Fruit fly (Drosophila melanogaster) S2 (cell line): ENCODE results near the gene CG14301.

Experiments
- CG8478 ChIP-seq: fragments of >200 bp; optimal IDR thresholded peaks from 2 replicates; lab custom pipeline; 2018
- CTCF ChIP-seq, 2 experiments: fragments of >200 bp; optimal IDR thresholded peaks; 2 replicates each; lab custom pipeline; 2018

DNA sequence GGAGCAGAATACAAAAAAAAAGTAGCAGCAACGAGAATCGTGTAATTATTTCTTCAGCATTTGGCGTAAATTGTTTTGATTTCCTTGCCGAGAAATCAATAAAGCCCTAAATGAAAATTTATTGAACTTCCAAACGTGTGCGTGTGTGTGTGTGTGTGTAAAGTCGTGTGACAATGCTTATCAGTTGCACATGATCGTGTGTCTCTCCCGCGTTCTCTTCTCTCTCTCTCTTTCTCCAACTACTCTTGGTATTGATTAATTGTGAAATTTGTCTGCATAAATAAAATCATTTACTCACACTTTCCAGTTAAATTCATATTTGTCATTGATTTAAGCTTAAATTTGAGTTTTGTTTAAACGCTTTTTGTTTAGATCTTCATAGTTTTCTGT, 56.7 kb downstream of the CG14301 start:
- no peak for TF ChIP-seq CTCF (optimal IDR thresholded peaks at IDR 0.05; lab: Kevin White, UChicago)
- TF ChIP-seq CG8478 (lab: Kevin White, UChicago) = no peak
